Fruit fly (Drosophila melanogaster) Kc167 (cell line): ENCODE results near the gene amos.

ENCODE experiments used
- Myc ChIP-seq: fragments of >200 bp; optimal IDR thresholded peaks from 2 replicates; lab custom pipeline; 2017; ENCODE audit warnings: missing external identifiers
- insv ChIP-seq: fragments of >200 bp; optimal IDR thresholded peaks from 3 replicates; lab custom pipeline; 2018; ENCODE audit warnings: missing external identifiers

DNA sequence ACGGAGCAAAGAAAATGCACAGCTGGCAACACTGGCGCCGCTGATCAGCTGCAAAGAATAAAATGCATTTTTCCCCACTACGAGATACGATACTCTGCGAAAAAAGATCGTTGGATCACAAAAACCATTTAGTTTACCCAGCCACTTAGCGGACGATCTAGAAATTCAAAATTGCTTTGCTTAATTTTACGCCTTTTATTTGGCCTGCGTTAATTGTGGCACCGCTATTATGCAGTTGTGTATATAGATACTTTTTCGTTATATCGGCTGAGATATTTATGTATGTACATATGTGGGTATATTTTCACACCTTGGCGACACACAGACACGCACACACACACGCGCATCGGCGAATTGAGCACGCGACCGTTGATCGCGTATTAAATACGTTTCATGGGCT is 34.1 kb downstream of the amos start:
- TF ChIP-seq insv (no peak), Myc (lab: Kevin White, UChicago) (no peak)
